Fruit fly (Drosophila melanogaster): ENCODE results near the gene CG14440.

DNA sequence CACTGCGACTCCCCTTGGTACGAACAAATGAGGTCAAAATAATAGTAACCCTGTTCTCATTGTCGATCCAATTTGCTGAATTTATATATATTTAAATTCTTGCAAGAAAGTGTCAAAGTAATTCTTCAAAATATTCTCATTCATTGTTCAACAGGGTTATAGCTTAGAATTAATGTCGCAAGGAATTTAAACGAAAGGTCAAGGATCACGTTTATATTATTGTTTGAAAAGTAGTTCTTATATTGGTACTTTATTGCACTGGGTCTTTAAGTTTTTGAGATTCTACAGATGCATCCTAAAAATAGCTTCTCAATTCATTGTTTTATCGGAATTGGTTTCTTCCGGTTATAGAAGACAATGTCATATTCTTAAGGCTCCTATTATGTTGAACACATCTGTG is 5.6 kb upstream of the CG14440 start:
- TF ChIP-seq usp (GFP tag; optimal IDR thresholded peaks at IDR 0.05) (no peak), psq (optimal IDR thresholded peaks at IDR 0.05) (no peak), pan (optimal IDR thresholded peaks at IDR 0.05) (no peak)
